Fruit fly (Drosophila melanogaster) whole organism, embryonic: ENCODE measurements around the gene CG32318.

ENCODE experiments used
- Asciz ChIP-seq: fragments of 200-800 bp; sonication (Bioruptor generic); optimal IDR thresholded peaks from 2 replicates; lab custom pipeline; 2017; ENCODE audit warnings: missing biosample characterization, mild to moderate bottlenecking, missing genetic modification characterization, missing genetic modification reagents
- CG1233 ChIP-seq: fragments of 200-800 bp; sonication (Bioruptor generic); optimal IDR thresholded peaks from 4 replicates; lab custom pipeline; 2018; ENCODE audit warnings: missing biosample characterization, mild to moderate bottlenecking, missing genetic modification characterization
- CG12942 ChIP-seq: fragments of 200-800 bp; sonication (Bioruptor generic); optimal IDR thresholded peaks from 3 replicates; lab custom pipeline; 2016; ENCODE audit warnings: missing biosample characterization, missing genetic modification characterization
- CG13123 ChIP-seq: fragments of 200-800 bp; sonication (Bioruptor generic); optimal IDR thresholded peaks from 2 replicates; lab custom pipeline; 2016; ENCODE audit warnings: missing biosample characterization, missing genetic modification characterization
- CG13894 ChIP-seq: fragments of 200-800 bp; sonication (Bioruptor generic); optimal IDR thresholded peaks from 3 replicates; lab custom pipeline; 2018; ENCODE audit warnings: missing biosample characterization, mild to moderate bottlenecking, missing genetic modification characterization, moderate library complexity
- CG17359 ChIP-seq: fragments of 200-800 bp; sonication (Bioruptor generic); optimal IDR thresholded peaks from 3 replicates; lab custom pipeline; 2018; ENCODE audit warnings: missing biosample characterization, mild to moderate bottlenecking, missing genetic modification characterization, moderate library complexity
- CG2712 ChIP-seq: fragments of 200-800 bp; optimal IDR thresholded peaks from 3 replicates; lab custom pipeline; 2019; ENCODE audit warnings: missing biosample characterization, mild to moderate bottlenecking, missing genetic modification characterization, moderate library complexity
- CG3065 ChIP-seq: fragments of 200-800 bp; sonication (Bioruptor generic); optimal IDR thresholded peaks from 2 replicates; lab custom pipeline; 2016; ENCODE audit warnings: missing biosample characterization, missing genetic modification characterization
- CG3407 ChIP-seq: fragments of 200-800 bp; sonication (Bioruptor generic); optimal IDR thresholded peaks from 2 replicates; lab custom pipeline; 2018; ENCODE audit warnings: missing biosample characterization, mild to moderate bottlenecking, missing genetic modification characterization
- CG4424 ChIP-seq: fragments of 200-800 bp; sonication (Bioruptor generic); optimal IDR thresholded peaks from 3 replicates; lab custom pipeline; 2016; ENCODE audit warnings: missing biosample characterization, missing genetic modification characterization
- CG4820 ChIP-seq: fragments of 200-800 bp; sonication (Bioruptor generic); optimal IDR thresholded peaks from 3 replicates; lab custom pipeline; 2016; ENCODE audit warnings: missing biosample characterization, missing genetic modification characterization
- CG6813 ChIP-seq: fragments of 200-800 bp; sonication (Bioruptor generic); optimal IDR thresholded peaks from 2 replicates; lab custom pipeline; 2017; ENCODE audit warnings: missing biosample characterization, missing genetic modification characterization, mild to moderate bottlenecking, moderate library complexity, missing genetic modification reagents
- CG6854 ChIP-seq: fragments of 200-800 bp; sonication (Bioruptor generic); optimal IDR thresholded peaks from 3 replicates; lab custom pipeline; 2017; ENCODE audit warnings: missing biosample characterization, mild to moderate bottlenecking, missing genetic modification characterization
- CG7372 ChIP-seq: fragments of 200-800 bp; sonication (Bioruptor generic); IDR thresholded peaks from 2 replicates; pipeline ENCODE4 v1.3.6; 2022; ENCODE audit warnings: missing biosample characterization, missing genetic modification characterization
- CG7839 ChIP-seq: fragments of 200-800 bp; sonication (Bioruptor generic); optimal IDR thresholded peaks from 3 replicates; lab custom pipeline; 2018; ENCODE audit warnings: missing biosample characterization, mild to moderate bottlenecking, missing genetic modification characterization, moderate library complexity
- CG7963 ChIP-seq: fragments of 200-800 bp; sonication (Bioruptor generic); IDR thresholded peaks from 3 replicates; pipeline ENCODE4 v1.3.6; 2022; ENCODE audit warnings: missing biosample characterization, missing genetic modification characterization; ENCODE audit not compliant: partially characterized antibody
- CG9817 ChIP-seq: fragments of 200-800 bp; sonication (Bioruptor generic); optimal IDR thresholded peaks from 2 replicates; lab custom pipeline; 2018; ENCODE audit warnings: missing biosample characterization, mild to moderate bottlenecking, missing genetic modification characterization, moderate library complexity
- CG9876 ChIP-seq: fragments of 200-800 bp; sonication (Bioruptor generic); optimal IDR thresholded peaks from 2 replicates; lab custom pipeline; 2016; ENCODE audit warnings: missing biosample characterization, missing genetic modification characterization
- CHES-1-like ChIP-seq: fragments of 200-800 bp; sonication (Bioruptor generic); optimal IDR thresholded peaks from 2 replicates; lab custom pipeline; 2016; ENCODE audit warnings: missing biosample characterization, missing genetic modification characterization
- D ChIP-seq, 2 experiments: fragments of 200-800 bp in 1 of 2; fragments of >200 bp in 1 of 2; sonication (Bioruptor generic) in 1 of 2; optimal IDR thresholded peaks; 2 replicates in 1 of 2; 3 replicates in 1 of 2; lab custom pipeline; 2017; ENCODE audit warnings: mild to moderate bottlenecking in 1 of 2, missing biosample characterization in 1 of 2, missing genetic modification characterization in 1 of 2, missing genetic modification reagents in 1 of 2
- MTF-1 ChIP-seq: fragments of 200-800 bp; sonication (Bioruptor generic); optimal IDR thresholded peaks from 2 replicates; lab custom pipeline; 2018; ENCODE audit warnings: missing biosample characterization, mild to moderate bottlenecking, missing genetic modification characterization, borderline replicate concordance
- NC2α ChIP-seq: fragments of 200-800 bp; sonication (Bioruptor generic); optimal IDR thresholded peaks from 2 replicates; lab custom pipeline; 2016; ENCODE audit warnings: missing biosample characterization, missing genetic modification characterization
- Ptx1 ChIP-seq: fragments of 200-800 bp; sonication (Bioruptor generic); IDR thresholded peaks from 2 replicates; pipeline ENCODE4 v1.3.6; 2022; ENCODE audit warnings: missing biosample characterization, missing genetic modification characterization
- Side ChIP-seq: fragments of 200-800 bp; sonication (Bioruptor generic); optimal IDR thresholded peaks from 2 replicates; lab custom pipeline; 2016; ENCODE audit warnings: missing biosample characterization, missing genetic modification characterization
- Stat92E ChIP-seq, 3 experiments: fragments of >200 bp in 2 of 3; fragments of 200-800 bp in 1 of 3; sonication (Bioruptor generic) in 1 of 3; optimal IDR thresholded peaks; 2 replicates each; lab custom pipeline; 2017 to 2019; ENCODE audit warnings: missing biosample characterization in 3 of 3, missing genetic modification characterization in 3 of 3, mild to moderate bottlenecking in 1 of 3, moderate library complexity in 1 of 3
- Usf ChIP-seq: fragments of 200-800 bp; sonication (Bioruptor generic); optimal IDR thresholded peaks from 2 replicates; lab custom pipeline; 2017; ENCODE audit warnings: missing genotype, missing biosample characterization, missing genetic modification characterization
- YL-1 ChIP-seq: fragments of 200-800 bp; sonication (Bioruptor generic); optimal IDR thresholded peaks from 3 replicates; lab custom pipeline; 2017; ENCODE audit warnings: missing biosample characterization, mild to moderate bottlenecking, missing genetic modification characterization
- amos ChIP-seq: fragments of 200-800 bp; sonication (Bioruptor generic); IDR thresholded peaks from 2 replicates; pipeline ENCODE4 v1.3.6; 2022; ENCODE audit warnings: missing biosample characterization, missing genetic modification characterization; ENCODE audit not compliant: partially characterized antibody
- bcd ChIP-seq: fragments of 200-800 bp; sonication (Bioruptor generic); optimal IDR thresholded peaks from 2 replicates; lab custom pipeline; 2017; ENCODE audit warnings: missing biosample characterization, mild to moderate bottlenecking, missing genetic modification characterization
- chm ChIP-seq: fragments of 200-800 bp; sonication (Bioruptor generic); IDR thresholded peaks from 2 replicates; pipeline ENCODE4 v1.3.6; 2022; ENCODE audit warnings: missing biosample characterization, missing genetic modification characterization
- ems ChIP-seq: fragments of 200-800 bp; sonication (Bioruptor generic); optimal IDR thresholded peaks from 3 replicates; lab custom pipeline; 2016; ENCODE audit warnings: missing biosample characterization, missing genetic modification characterization
- eve ChIP-seq, 2 experiments: fragments of >200 bp; optimal IDR thresholded peaks; 2 replicates each; lab custom pipeline; 2017; ENCODE audit warnings: missing biosample characterization in 2 of 2, missing genetic modification characterization in 2 of 2
- gsb-n ChIP-seq: fragments of 200-800 bp; sonication (Bioruptor generic); optimal IDR thresholded peaks from 3 replicates; lab custom pipeline; 2018; ENCODE audit warnings: missing biosample characterization, mild to moderate bottlenecking, missing genetic modification characterization
- h ChIP-seq: fragments of >200 bp; optimal IDR thresholded peaks from 2 replicates; lab custom pipeline; 2017
- insv ChIP-seq, 2 experiments: fragments of 200-800 bp; sonication (Bioruptor generic); optimal IDR thresholded peaks; 3 replicates each; lab custom pipeline; 2016 to 2018; ENCODE audit warnings: missing biosample characterization in 2 of 2, missing genetic modification characterization in 2 of 2
- jumu ChIP-seq: fragments of 200-800 bp; sonication (Bioruptor generic); optimal IDR thresholded peaks from 3 replicates; lab custom pipeline; 2016; ENCODE audit warnings: missing biosample characterization, missing genetic modification characterization
- lmd ChIP-seq: fragments of 200-800 bp; sonication (Bioruptor generic); IDR thresholded peaks from 2 replicates; pipeline ENCODE4 v1.3.6; 2022; ENCODE audit warnings: missing biosample characterization, missing genetic modification characterization
- lola ChIP-seq, 3 experiments: fragments of >200 bp in 2 of 3; fragments of 200-800 bp in 1 of 3; sonication (Bioruptor generic) in 1 of 3; optimal IDR thresholded peaks; 2 replicates each; lab custom pipeline; 2017 to 2019; ENCODE audit warnings: missing biosample characterization in 3 of 3, missing genetic modification characterization in 3 of 3, mild to moderate bottlenecking in 1 of 3, moderate library complexity in 1 of 3
- pita ChIP-seq: fragments of 200-800 bp; sonication (Bioruptor generic); optimal IDR thresholded peaks from 2 replicates; lab custom pipeline; 2017; ENCODE audit warnings: missing biosample characterization, mild to moderate bottlenecking, missing genetic modification characterization
- pnt ChIP-seq: fragments of 200-800 bp; sonication (Bioruptor generic); optimal IDR thresholded peaks from 3 replicates; lab custom pipeline; 2016; ENCODE audit warnings: missing biosample characterization, missing genetic modification characterization
- pum ChIP-seq: fragments of 200-800 bp; sonication (Bioruptor generic); optimal IDR thresholded peaks from 2 replicates; lab custom pipeline; 2016; ENCODE audit warnings: missing biosample characterization, missing genetic modification characterization
- trem ChIP-seq: fragments of 200-800 bp; optimal IDR thresholded peaks from 3 replicates; lab custom pipeline; 2019; ENCODE audit warnings: missing biosample characterization, mild to moderate bottlenecking, missing genetic modification characterization, moderate library complexity
- unc-4 ChIP-seq: fragments of 200-800 bp; sonication (Bioruptor generic); IDR thresholded peaks from 2 replicates; pipeline ENCODE4 v1.3.6; 2022; ENCODE audit warnings: missing biosample characterization, missing genetic modification characterization; ENCODE audit not compliant: partially characterized antibody
- vvl ChIP-seq: fragments of 200-800 bp; sonication (Bioruptor generic); IDR thresholded peaks from 2 replicates; pipeline ENCODE4 v1.3.6; 2022; ENCODE audit warnings: missing biosample characterization, missing genetic modification characterization
- yki ChIP-seq: fragments of >200 bp; optimal IDR thresholded peaks from 3 replicates; lab custom pipeline; 2018
- z ChIP-seq: fragments of 200-800 bp; sonication (Bioruptor generic); IDR thresholded peaks from 3 replicates; pipeline ENCODE4 v1.3.6; 2022; ENCODE audit warnings: missing biosample characterization, missing genetic modification characterization

The CG32318 gene

dm6 chr3L:1204674-1205547, 41.8 kb downstream of the CG32318 start, which contains the start of gene CG9119 (continued):
- peak in 1 of 3 experiments; percentile 44 for TF ChIP-seq lola (GFP tag; optimal IDR thresholded peaks at IDR 0.05; lab: Kevin White, UChicago)
- no peak for TF ChIP-seq D (optimal IDR thresholded peaks at IDR 0.05; lab: Kevin White, UChicago)
- peak; percentile 48 for TF ChIP-seq D (GFP tag; optimal IDR thresholded peaks at IDR 0.05; lab: Kevin White, UChicago)
- TF ChIP-seq bcd (GFP tag; lab: Kevin White, UChicago): peak; percentile 73
- TF ChIP-seq yki (lab: Kevin White, UChicago): no peak
- peak; percentile 39 for TF ChIP-seq CG12942 (GFP tag; lab: Kevin White, UChicago)
- no peak for TF ChIP-seq MTF-1 (GFP tag; lab: Kevin White, UChicago)
- TF ChIP-seq CG13894 (tag; lab: Kevin White, UChicago): peak; percentile 50

DNA sequence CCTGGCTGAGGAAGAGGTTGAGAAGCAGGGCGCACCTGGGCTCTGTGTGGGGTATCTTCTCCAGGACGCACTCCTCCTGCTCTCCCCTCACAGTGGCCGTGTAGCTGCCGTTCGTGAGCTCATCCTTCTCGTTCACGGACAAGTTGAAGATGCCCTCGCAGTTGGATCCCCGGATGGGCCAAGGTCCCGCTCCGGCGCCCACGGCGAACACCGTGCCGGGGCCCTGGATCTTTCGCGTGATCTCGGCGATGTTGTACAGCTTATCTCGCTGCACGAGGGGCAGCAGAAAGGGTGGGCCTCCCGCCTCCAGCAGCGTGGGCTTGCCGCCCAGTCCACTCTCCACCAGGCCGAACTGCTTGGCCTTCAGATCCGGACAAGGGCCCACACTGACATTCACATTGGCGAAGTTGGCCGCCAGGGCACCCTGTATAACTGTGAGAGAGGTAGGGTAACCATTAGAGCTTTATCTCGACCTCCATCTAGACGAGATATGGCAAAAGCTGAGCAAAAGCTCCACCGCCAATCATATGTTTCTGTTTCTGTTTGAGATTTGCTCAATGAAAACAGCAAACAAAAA, 42.8 kb downstream of the CG32318 start:
- no peak for TF ChIP-seq CG3407
- TF ChIP-seq h (lab: Kevin White, UChicago): no peak
- TF ChIP-seq gsb-n (tag; lab: Kevin White, UChicago): no peak
- TF ChIP-seq vvl (GFP tag; lab: Robert Waterston, UW): peak; percentile 25; the same call in 1 of the 2 replicates
- no peak for TF ChIP-seq insv (GFP tag; optimal IDR thresholded peaks at IDR 0.05; lab: Kevin White, UChicago)
- no peak for TF ChIP-seq Asciz
- TF ChIP-seq jumu: no peak
- no peak for TF ChIP-seq CG7963 (GFP tag; lab: Robert Waterston, UW)
- TF ChIP-seq z (GFP tag; lab: Robert Waterston, UW): peak; percentile 87
- no peak for TF ChIP-seq CG1233
- TF ChIP-seq CG6854 (GFP tag; lab: Kevin White, UChicago): no peak
- TF ChIP-seq CG13123 (GFP tag; lab: Kevin White, UChicago): no peak
- TF ChIP-seq pita (GFP tag; lab: Kevin White, UChicago): no peak
- TF ChIP-seq CG4820 (GFP tag; lab: Kevin White, UChicago): no peak
- no peak for TF ChIP-seq CG6813 (GFP tag; lab: Kevin White, UChicago)
- no peak for TF ChIP-seq CG3065 (GFP tag; lab: Kevin White, UChicago)
- TF ChIP-seq Ptx1 (GFP tag; lab: Robert Waterston, UW): peak; percentile 7; the same call in 1 of the 2 replicates
- TF ChIP-seq CG4424 (GFP tag; lab: Kevin White, UChicago): no peak
- TF ChIP-seq eve (GFP tag; optimal IDR thresholded peaks at IDR 0.05; lab: Kevin White, UChicago): no peak
- no peak for TF ChIP-seq pnt (GFP tag; lab: Kevin White, UChicago)
- TF ChIP-seq CG7839 (tag; lab: Kevin White, UChicago): no peak
- TF ChIP-seq amos (GFP tag; lab: Robert Waterston, UW): no peak
- no peak for TF ChIP-seq pum (GFP tag; lab: Kevin White, UChicago)
- no peak for TF ChIP-seq Side (GFP tag; lab: Kevin White, UChicago)
- no peak for TF ChIP-seq NC2α
- no peak for TF ChIP-seq ems (GFP tag; lab: Kevin White, UChicago)
- TF ChIP-seq unc-4: 0 out of 2 replicates have a peak, but pooled peaks have one; percentile 30
- TF ChIP-seq CHES-1-like (GFP tag; lab: Kevin White, UChicago): no peak
- no peak for TF ChIP-seq Usf
- TF ChIP-seq YL-1 (GFP tag; lab: Kevin White, UChicago): no peak
- TF ChIP-seq lmd (GFP tag; lab: Robert Waterston, UW): no peak
- TF ChIP-seq CG2712: no peak
- no peak for TF ChIP-seq CG17359 (tag; lab: Kevin White, UChicago)
- no peak for TF ChIP-seq CG9876 (GFP tag; lab: Kevin White, UChicago)
- TF ChIP-seq CG7372 (GFP tag; lab: Robert Waterston, UW): no peak
- TF ChIP-seq trem (tag; lab: Kevin White, UChicago): no peak
- TF ChIP-seq CG9817 (tag; lab: Kevin White, UChicago): no peak
- TF ChIP-seq Stat92E (GFP tag; optimal IDR thresholded peaks at IDR 0.05; lab: Kevin White, UChicago): no peak
- 0 out of 2 replicates have a peak, but pooled peaks have one; percentile 29 for TF ChIP-seq chm (GFP tag; lab: Robert Waterston, UW)
